Fruit fly (Drosophila melanogaster): ENCODE measurements around the gene CG7394.

- TF ChIP-seq Blimp-1 (GFP tag; optimal IDR thresholded peaks at IDR 0.05) (no peak), dsx (GFP tag; optimal IDR thresholded peaks at IDR 0.05; ENCODE audit: poor library complexity, severe bottlenecking) (peak; percentile 68), CG16779 (tag; optimal IDR thresholded peaks at IDR 0.05) (no peak), eg (GFP tag; IDR thresholded peaks at IDR 0.05) (peak; percentile 85), CG8319 (GFP tag; optimal IDR thresholded peaks at IDR 0.05) (peak; percentile 7)
Measured at dm6 chr3L:11554338-11554737, 7.5 kb upstream of the CG7394 start.

Data from whole organism, prepupa.